Worm (Caenorhabditis elegans) whole organism, L2 larva: Measurements from ENCODE around the gene Y19D2B.1.

ENCODE experiments used
- C34F6.9 ChIP-seq: fragments of 150-350 bp; optimal IDR thresholded peaks from 2 replicates; lab custom pipeline; 2014; ENCODE audit warnings: missing biosample characterization, missing genetic modification characterization
- F13H6.1 ChIP-seq: sonication (generic microtip); optimal IDR thresholded peaks from 2 replicates; lab custom pipeline; 2016; ENCODE audit warnings: missing genetic modification characterization, missing compliant biosample characterization
- R02D3.7 ChIP-seq: fragments of 150-350 bp; optimal IDR thresholded peaks from 2 replicates; lab custom pipeline; 2014; ENCODE audit warnings: missing biosample characterization, missing genetic modification characterization
- Y55F3AM.14 ChIP-seq: fragments of 200-800 bp; sonication (Bioruptor generic); optimal IDR thresholded peaks from 2 replicates; lab custom pipeline; 2018; ENCODE audit warnings: mild to moderate bottlenecking, missing genetic modification characterization, missing compliant biosample characterization
- ZK546.5 ChIP-seq: sonication (generic microtip); optimal IDR thresholded peaks from 2 replicates; lab custom pipeline; 2017; ENCODE audit warnings: missing biosample characterization, missing genetic modification characterization
- aly-2 ChIP-seq: fragments of 150-350 bp; optimal IDR thresholded peaks from 2 replicates; lab custom pipeline; 2014; ENCODE audit warnings: missing biosample characterization, missing genetic modification characterization
- ama-1 ChIP-seq: fragments of 150-350 bp; optimal IDR thresholded peaks from 2 replicates; lab custom pipeline; 2018; ENCODE audit warnings: inconsistent platforms
- blmp-1 ChIP-seq: sonication (generic microtip); optimal IDR thresholded peaks from 2 replicates; lab custom pipeline; 2017; ENCODE audit warnings: missing genetic modification characterization, mild to moderate bottlenecking, missing compliant biosample characterization, antibody characterized with exemption, moderate library complexity; ENCODE audit not compliant: insufficient read depth
- ceh-16 ChIP-seq: fragments of 150-350 bp; optimal IDR thresholded peaks from 2 replicates; lab custom pipeline; 2014; ENCODE audit warnings: missing biosample characterization, missing genetic modification characterization
- ceh-82 ChIP-seq: fragments of 150-350 bp; optimal IDR thresholded peaks from 2 replicates; lab custom pipeline; 2014; ENCODE audit warnings: missing biosample characterization, missing genetic modification characterization
- egl-27 ChIP-seq: sonication (generic microtip); optimal IDR thresholded peaks from 3 replicates; lab custom pipeline; 2017; ENCODE audit warnings: missing biosample characterization, missing genetic modification reagents, missing genetic modification characterization
- elt-1 ChIP-seq: fragments of 150-350 bp; optimal IDR thresholded peaks from 2 replicates; lab custom pipeline; 2014; ENCODE audit warnings: missing biosample characterization, missing genetic modification characterization
- elt-3 ChIP-seq: sonication (generic microtip); optimal IDR thresholded peaks from 2 replicates; lab custom pipeline; 2017; ENCODE audit warnings: missing biosample characterization, missing genetic modification characterization
- fos-1 ChIP-seq: fragments of 150-350 bp; optimal IDR thresholded peaks from 2 replicates; lab custom pipeline; 2014; ENCODE audit warnings: missing biosample characterization, missing genetic modification characterization
- gmeb-1 ChIP-seq: fragments of 150-350 bp; optimal IDR thresholded peaks from 2 replicates; lab custom pipeline; 2014; ENCODE audit warnings: missing biosample characterization, missing genetic modification characterization
- lin-13 ChIP-seq: fragments of 150-350 bp; optimal IDR thresholded peaks from 2 replicates; lab custom pipeline; 2014; ENCODE audit warnings: missing biosample characterization, missing genetic modification reagents, missing genetic modification characterization
- lin-39 ChIP-seq: fragments of 150-350 bp; optimal IDR thresholded peaks from 2 replicates; lab custom pipeline; 2014; ENCODE audit warnings: missing biosample characterization, missing genetic modification reagents, missing genetic modification characterization
- lsy-2 ChIP-seq, 2 experiments: fragments of 150-350 bp in 1 of 2; sonication (generic microtip) in 1 of 2; optimal IDR thresholded peaks; 2 replicates each; lab custom pipeline; 2014 to 2017; ENCODE audit warnings: missing biosample characterization in 2 of 2, missing genetic modification characterization in 2 of 2
- mbf-1 ChIP-seq: sonication (generic microtip); optimal IDR thresholded peaks from 2 replicates; lab custom pipeline; 2017; ENCODE audit warnings: missing biosample characterization, missing genetic modification characterization
- nhr-10 ChIP-seq: sonication (generic microtip); optimal IDR thresholded peaks from 2 replicates; lab custom pipeline; 2017; ENCODE audit warnings: missing biosample characterization, missing genetic modification characterization
- nhr-12 ChIP-seq: fragments of 150-350 bp; optimal IDR thresholded peaks from 2 replicates; lab custom pipeline; 2014; ENCODE audit warnings: missing biosample characterization, missing genetic modification characterization
- nhr-129 ChIP-seq: fragments of 150-350 bp; optimal IDR thresholded peaks from 2 replicates; lab custom pipeline; 2014; ENCODE audit warnings: missing biosample characterization, missing genetic modification characterization
- nhr-21 ChIP-seq: fragments of 150-350 bp; optimal IDR thresholded peaks from 2 replicates; lab custom pipeline; 2014; ENCODE audit warnings: missing biosample characterization, missing genetic modification characterization
- nhr-23 ChIP-seq: fragments of 150-350 bp; optimal IDR thresholded peaks from 2 replicates; lab custom pipeline; 2014; ENCODE audit warnings: missing biosample characterization, missing genetic modification reagents, missing genetic modification characterization
- nhr-237 ChIP-seq: fragments of 150-350 bp; optimal IDR thresholded peaks from 2 replicates; lab custom pipeline; 2014; ENCODE audit warnings: missing biosample characterization, missing genetic modification characterization
- nhr-25 ChIP-seq: fragments of 150-350 bp; sonication (generic microtip); optimal IDR thresholded peaks from 3 replicates; lab custom pipeline; 2014; ENCODE audit warnings: missing biosample characterization, missing genetic modification characterization
- nhr-6 ChIP-seq: fragments of 150-350 bp; optimal IDR thresholded peaks from 2 replicates; lab custom pipeline; 2014; ENCODE audit warnings: missing biosample characterization, missing genetic modification characterization
- nhr-77 ChIP-seq: fragments of 150-350 bp; optimal IDR thresholded peaks from 2 replicates; lab custom pipeline; 2014; ENCODE audit warnings: missing biosample characterization, missing genetic modification characterization
- peb-1 ChIP-seq: fragments of 150-350 bp; optimal IDR thresholded peaks from 2 replicates; lab custom pipeline; 2014; ENCODE audit warnings: missing biosample characterization, missing genetic modification characterization
- sem-4 ChIP-seq: fragments of 150-350 bp; optimal IDR thresholded peaks from 2 replicates; lab custom pipeline; 2014; ENCODE audit warnings: missing biosample characterization, missing genetic modification reagents, missing genetic modification characterization
- sma-3 ChIP-seq: sonication (generic microtip); optimal IDR thresholded peaks from 2 replicates; lab custom pipeline; 2016; ENCODE audit warnings: missing genetic modification reagents, missing genetic modification characterization, missing compliant biosample characterization
- sma-9 ChIP-seq, 2 experiments: fragments of 150-350 bp in 1 of 2; sonication (generic microtip) in 1 of 2; optimal IDR thresholded peaks; 2 replicates each; lab custom pipeline; 2014 to 2016; ENCODE audit warnings: missing genetic modification characterization in 2 of 2, mild to moderate bottlenecking in 1 of 2, missing biosample characterization in 1 of 2, missing compliant biosample characterization in 1 of 2, missing genetic modification reagents in 1 of 2, moderate library complexity in 1 of 2
- unc-39 ChIP-seq: fragments of 150-350 bp; optimal IDR thresholded peaks from 2 replicates; lab custom pipeline; 2014; ENCODE audit warnings: missing biosample characterization, missing genetic modification characterization
- unc-55 ChIP-seq: fragments of 150-350 bp; sonication (generic microtip); optimal IDR thresholded peaks from 3 replicates; lab custom pipeline; 2014; ENCODE audit warnings: missing biosample characterization, missing genetic modification reagents, missing genetic modification characterization
- unc-62 ChIP-seq: fragments of 150-350 bp; optimal IDR thresholded peaks from 2 replicates; lab custom pipeline; 2014; ENCODE audit warnings: missing biosample characterization, missing genetic modification reagents, missing genetic modification characterization
- ztf-1 ChIP-seq: fragments of 200-800 bp; sonication (Bioruptor generic); conservative IDR thresholded peaks from 2 replicates; pipeline ENCODE4 v1.3.6; 2022; ENCODE audit warnings: missing genetic modification characterization, missing compliant biosample characterization
- ztf-11 ChIP-seq: sonication (generic microtip); optimal IDR thresholded peaks from 2 replicates; lab custom pipeline; 2017; ENCODE audit warnings: missing biosample characterization, missing genetic modification characterization

Y19D2B.1 gene

DNA sequence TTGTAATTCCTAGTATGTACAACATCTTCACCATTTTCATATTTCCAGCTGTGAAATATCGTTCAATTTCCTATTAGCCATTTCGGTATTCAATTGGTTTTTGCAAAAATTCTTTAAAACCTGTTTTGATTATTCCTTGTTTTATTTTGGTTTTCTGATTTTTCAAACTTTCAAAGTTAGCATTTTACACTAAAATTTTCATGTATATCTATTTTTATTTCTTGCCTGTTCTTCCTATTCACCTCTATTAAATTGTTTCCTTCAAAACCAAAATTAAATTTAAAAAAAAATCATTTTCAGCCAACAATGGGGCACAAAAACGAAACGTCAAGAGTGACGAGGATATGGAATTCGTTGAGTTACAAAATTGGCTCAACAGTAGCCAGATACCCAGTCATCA, 33.8 kb downstream of the Y19D2B.1 start, which contains the start of gene ptr-8:
Gene ptr-8, plus strand, starts transcription at position 301 of the 400 bp plus-strand sequence.
- TF ChIP-seq nhr-21 (no peak), nhr-25 (no peak), ztf-11 (tag; lab: Kevin White, UChicago) (no peak), gmeb-1 (tag; lab: Kevin White, UChicago) (no peak), unc-39 (tag; lab: Kevin White, UChicago) (no peak), ZK546.5 (no peak), nhr-10 (tag; lab: Kevin White, UChicago) (no peak), nhr-237 (tag; lab: Kevin White, UChicago) (no peak), lsy-2 (tag; optimal IDR thresholded peaks at IDR 0.05; lab: Kevin White, UChicago) (no peak), nhr-6 (tag; lab: Kevin White, UChicago) (no peak), R02D3.7 (tag; lab: Kevin White, UChicago) (no peak), ceh-16 (tag; lab: Kevin White, UChicago) (no peak), F13H6.1 (tag; lab: Kevin White, UChicago) (no peak), ama-1 (no peak), blmp-1 (tag; lab: Kevin White, UChicago) (no peak), unc-55 (no peak), aly-2 (tag; lab: Kevin White, UChicago) (no peak)

DNA sequence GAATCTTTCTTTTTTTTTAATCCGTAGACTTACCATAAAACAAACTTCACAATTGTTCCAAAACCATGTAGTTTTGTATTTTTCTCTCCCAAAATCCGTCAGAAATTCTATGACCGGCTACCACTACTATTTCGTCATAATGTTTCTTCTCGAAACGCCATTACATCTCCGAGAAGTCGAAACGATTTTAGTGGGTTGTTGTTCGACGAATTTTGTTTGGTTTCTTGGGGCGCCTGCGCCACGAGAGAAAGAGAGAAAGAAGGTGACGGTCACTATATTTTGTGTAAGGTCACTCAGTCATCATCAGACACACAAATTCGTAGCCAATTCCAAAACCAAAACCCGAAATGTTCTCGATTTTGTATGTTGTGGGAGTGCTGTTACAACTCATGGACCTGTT, 35.7 kb downstream of the Y19D2B.1 start:
- peak; percentile 75 for TF ChIP-seq nhr-25
- TF ChIP-seq ZK546.5 = no peak
- TF ChIP-seq sem-4 = no peak
- peak; percentile 67 for TF ChIP-seq nhr-129 (tag; lab: Kevin White, UChicago)
- TF ChIP-seq sma-3 (GFP tag; lab: Kevin White, UChicago) = peak; percentile 39
- TF ChIP-seq fos-1 = peak; percentile 17
- TF ChIP-seq unc-39 (tag; lab: Kevin White, UChicago) = no peak

DNA sequence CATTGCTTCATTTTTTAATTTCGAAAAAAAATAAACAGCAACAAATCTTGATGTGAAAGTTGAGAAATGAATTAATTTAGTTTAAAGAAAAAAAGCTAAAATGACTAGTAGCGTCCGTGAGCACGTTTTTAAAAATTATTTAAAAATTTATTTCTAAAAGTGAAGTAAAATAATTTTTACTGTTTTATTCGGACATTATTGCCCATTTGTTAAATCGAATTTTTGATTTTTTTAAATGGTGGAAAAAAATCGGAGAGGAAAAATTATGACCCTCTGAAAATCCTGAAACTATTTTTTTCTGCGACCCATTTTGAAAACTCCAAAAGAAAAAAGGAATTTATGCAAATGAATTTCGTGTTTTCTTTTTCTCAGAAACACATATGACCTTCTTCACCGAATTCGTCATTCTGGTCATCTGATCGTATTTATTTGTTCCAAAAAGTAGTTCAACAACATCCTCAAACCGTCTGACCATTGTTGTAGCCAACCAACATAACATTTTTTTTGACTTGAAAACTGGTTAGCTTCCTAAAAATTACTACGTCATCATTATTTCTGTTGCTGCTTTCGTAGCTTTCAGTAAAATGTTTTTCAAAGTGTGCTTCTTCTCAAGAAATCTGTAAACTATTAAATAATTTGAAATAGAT, 36.8 kb downstream of the Y19D2B.1 start, which contains the start of gene F44F4.3:
Gene F44F4.3, minus strand, starts transcription at position 51 of the 647 bp plus-strand sequence.
- TF ChIP-seq nhr-25 (peak; percentile 49), egl-27 (tag; lab: Kevin White, UChicago) (no peak)

DNA sequence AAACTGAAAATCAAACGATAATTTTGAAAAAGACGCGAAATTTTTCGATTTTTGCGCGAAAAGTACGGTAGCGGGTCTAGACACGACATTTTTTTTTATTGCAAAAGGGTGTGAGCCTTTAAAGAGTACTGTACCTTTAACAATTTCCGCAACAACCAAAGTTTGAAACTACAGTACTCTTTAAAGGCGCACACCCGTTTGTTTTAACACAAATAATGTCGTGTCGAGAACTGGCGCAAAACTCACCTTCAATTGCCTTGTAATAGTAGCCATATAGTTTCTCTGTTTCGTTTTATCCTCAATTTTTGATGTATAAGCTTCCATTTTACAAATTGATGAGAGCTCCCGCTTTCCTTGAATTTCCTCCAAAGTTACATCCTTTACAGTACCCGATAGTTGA, 37.5 kb downstream of the Y19D2B.1 start:
- no peak for TF ChIP-seq lin-39 (tag; lab: Kevin White, UChicago)
- TF ChIP-seq ceh-16 (tag; lab: Kevin White, UChicago) = no peak
- no peak for TF ChIP-seq lin-13 (GFP tag; lab: Kevin White, UChicago)
- no peak for TF ChIP-seq nhr-77 (tag; lab: Kevin White, UChicago)
- TF ChIP-seq ama-1 = no peak
- TF ChIP-seq nhr-25 = no peak
- no peak for TF ChIP-seq elt-3 (tag; lab: Kevin White, UChicago)

DNA sequence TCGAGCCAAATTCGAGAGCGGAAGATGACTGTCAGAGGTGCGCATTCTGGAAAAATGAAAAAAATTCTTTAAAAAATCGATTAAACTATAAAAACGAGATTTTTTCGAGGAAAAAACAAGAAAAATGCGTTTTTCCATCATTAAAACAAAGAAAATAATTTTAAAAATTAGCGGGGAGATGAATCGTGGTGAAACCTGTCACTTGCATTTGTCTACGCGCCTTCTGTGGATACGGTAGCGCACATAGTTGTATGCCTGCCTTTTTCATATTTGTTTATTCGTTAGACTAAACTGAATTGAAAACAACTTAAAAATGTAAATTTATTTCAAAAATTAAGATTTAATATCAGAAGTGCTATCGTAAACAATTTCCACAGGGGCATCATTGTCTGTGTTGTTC, 38.4 kb downstream of the Y19D2B.1 start, which contains the start of gene egg-3:
Gene egg-3, minus strand, starts transcription at position 46 of the 400 bp plus-strand sequence.
- no peak for TF ChIP-seq Y55F3AM.14 (GFP tag; lab: Kevin White, UChicago)
- no peak for TF ChIP-seq ceh-82 (tag; lab: Kevin White, UChicago)
- no peak for TF ChIP-seq ztf-11 (tag; lab: Kevin White, UChicago)
- no peak for TF ChIP-seq unc-39 (tag; lab: Kevin White, UChicago)
- TF ChIP-seq nhr-12 (tag; lab: Kevin White, UChicago) = no peak
- TF ChIP-seq lin-39 (tag; lab: Kevin White, UChicago) = no peak
- TF ChIP-seq unc-62 = no peak
- no peak for TF ChIP-seq elt-1
- no peak for TF ChIP-seq C34F6.9
- no peak for TF ChIP-seq mbf-1 (tag; lab: Kevin White, UChicago)
- TF ChIP-seq nhr-23 = no peak

DNA sequence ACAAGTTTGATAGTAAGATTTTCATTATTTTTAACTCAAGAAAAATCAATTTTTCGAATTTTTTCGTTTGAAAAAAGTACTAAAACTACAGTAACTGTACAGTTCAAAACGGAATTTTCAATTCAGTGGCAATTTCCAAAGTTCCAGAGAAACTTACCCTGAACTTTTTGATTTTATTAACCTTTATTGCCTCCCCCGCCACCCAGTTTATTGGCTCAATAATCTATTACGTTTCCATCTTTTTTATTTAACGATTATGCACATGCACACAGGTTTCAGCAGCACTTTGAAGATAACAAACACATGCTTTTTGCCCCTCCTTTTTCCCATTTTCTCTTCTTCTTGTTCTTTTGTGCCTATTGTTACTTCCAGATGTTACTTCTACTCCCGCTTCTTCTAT, 42.1 kb downstream of the Y19D2B.1 start, which contains the start of gene lurp-1:
Gene lurp-1, plus strand, starts transcription at position 301 of the 400 bp plus-strand sequence.
- TF ChIP-seq Y55F3AM.14 (GFP tag; lab: Kevin White, UChicago) = no peak
- TF ChIP-seq lsy-2 (tag; optimal IDR thresholded peaks at IDR 0.05; lab: Kevin White, UChicago) = no peak
- TF ChIP-seq sma-9 (GFP tag; optimal IDR thresholded peaks at IDR 0.05; lab: Kevin White, UChicago) = no peak
- no peak for TF ChIP-seq sma-9 (tag; optimal IDR thresholded peaks at IDR 0.05; lab: Kevin White, UChicago)
- TF ChIP-seq ama-1 = no peak
- no peak for TF ChIP-seq peb-1 (tag; lab: Kevin White, UChicago)
- TF ChIP-seq unc-62 = no peak
- TF ChIP-seq ztf-1 (GFP tag; lab: Robert Waterston, UW) = no peak
- TF ChIP-seq F13H6.1 (tag; lab: Kevin White, UChicago) = no peak
- no peak for TF ChIP-seq C34F6.9
- TF ChIP-seq, all 48 proteins: peak for 0
